Worm (Caenorhabditis elegans) whole organism, young adult: ENCODE data around the gene F35D2.3.

Experiments
- atf-7 ChIP-seq: sonication (generic microtip); optimal IDR thresholded peaks from 2 replicates; lab custom pipeline; 2017; ENCODE audit warnings: mild to moderate bottlenecking, missing genetic modification characterization, missing compliant biosample characterization
- cebp-1 ChIP-seq, 2 experiments: fragments of 200-800 bp in 1 of 2; sonication (Bioruptor generic) in 1 of 2; sonication (generic microtip) in 1 of 2; IDR thresholded peaks in 1 of 2; optimal IDR thresholded peaks in 1 of 2; 2 replicates each; pipeline versions ENCODE4 v1.3.6 to Lab custom; 2017 to 2022; ENCODE audit warnings: missing compliant biosample characterization in 2 of 2, missing genetic modification characterization in 2 of 2, mild to moderate bottlenecking in 1 of 2, missing genetic modification reagents in 1 of 2, moderate library complexity in 1 of 2
- ceh-27 ChIP-seq: fragments of 200-800 bp; sonication (Bioruptor generic); optimal IDR thresholded peaks from 2 replicates; lab custom pipeline; 2018; ENCODE audit warnings: mild to moderate bottlenecking, missing genetic modification characterization, moderate library complexity, missing compliant biosample characterization
- ceh-91 ChIP-seq: fragments of 200-800 bp; sonication (Bioruptor generic); IDR thresholded peaks from 2 replicates; pipeline ENCODE4 v1.3.6; 2022; ENCODE audit warnings: missing genetic modification reagents, missing genetic modification characterization, missing compliant biosample characterization
- efl-1 ChIP-seq: fragments of 150-350 bp; optimal IDR thresholded peaks from 2 replicates; lab custom pipeline; 2014; ENCODE audit warnings: missing biosample characterization, missing genetic modification reagents, missing genetic modification characterization
- ekl-4 ChIP-seq: fragments of 200-800 bp; sonication (Bioruptor generic); IDR thresholded peaks from 2 replicates; pipeline ENCODE4 v1.3.6; 2022; ENCODE audit warnings: missing genetic modification reagents, missing genetic modification characterization, missing compliant biosample characterization
- ets-4 ChIP-seq: fragments of 200-800 bp; sonication (Bioruptor generic); optimal IDR thresholded peaks from 2 replicates; lab custom pipeline; 2018; ENCODE audit warnings: mild to moderate bottlenecking, missing genetic modification characterization, missing compliant biosample characterization
- hlh-12 ChIP-seq: sonication (generic microtip); optimal IDR thresholded peaks from 2 replicates; lab custom pipeline; 2016; ENCODE audit warnings: missing genetic modification characterization, missing compliant biosample characterization
- lin-35 ChIP-seq, 3 experiments: fragments of 150-350 bp in 2 of 3; sonication (generic microtip) in 1 of 3; optimal IDR thresholded peaks; 2 replicates each; lab custom pipeline; 2014 to 2018; ENCODE audit warnings: missing biosample characterization in 3 of 3, missing genetic modification characterization in 3 of 3, missing genetic modification reagents in 3 of 3
- mxl-1 ChIP-seq: sonication (generic microtip); optimal IDR thresholded peaks from 2 replicates; lab custom pipeline; 2016; ENCODE audit warnings: missing genetic modification characterization, missing compliant biosample characterization
- pha-4 ChIP-seq: fragments of 150-350 bp; sonication (generic microtip); optimal IDR thresholded peaks from 2 replicates; lab custom pipeline; 2014; ENCODE audit warnings: missing biosample characterization, missing genetic modification reagents, missing genetic modification characterization
- ztf-22 ChIP-seq: fragments of 200-800 bp; sonication (Bioruptor generic); optimal IDR thresholded peaks from 2 replicates; lab custom pipeline; 2018; ENCODE audit warnings: mild to moderate bottlenecking, missing genetic modification characterization, moderate library complexity, missing compliant biosample characterization

ce11 chrII:7607953-7608352 lies 37.5 kb downstream of the F35D2.3 start, which contains the start of gene lips-17:
- TF ChIP-seq ztf-22 (GFP tag; lab: Kevin White, UChicago) = no peak
- TF ChIP-seq ceh-27 (GFP tag; lab: Kevin White, UChicago) = no peak
- no peak for TF ChIP-seq cebp-1 (GFP tag; IDR thresholded peaks at IDR 0.05; lab: Robert Waterston, UW)
- TF ChIP-seq cebp-1 (tag; optimal IDR thresholded peaks at IDR 0.05; lab: Kevin White, UChicago) = no peak
- TF ChIP-seq ets-4 (GFP tag; lab: Kevin White, UChicago) = no peak
- TF ChIP-seq atf-7 (tag; lab: Kevin White, UChicago) = no peak
- no peak for TF ChIP-seq ekl-4 (GFP tag; lab: Robert Waterston, UW)
- TF ChIP-seq lin-35 (GFP tag; optimal IDR thresholded peaks at IDR 0.05; lab: Kevin White, UChicago) = no peak
- TF ChIP-seq pha-4 (tag; lab: Kevin White, UChicago) = no peak
- TF ChIP-seq efl-1 (GFP tag; lab: Kevin White, UChicago) = no peak
- no peak for TF ChIP-seq hlh-12
- no peak for TF ChIP-seq ceh-91
- no peak for TF ChIP-seq mxl-1
